Worm (Caenorhabditis elegans) whole organism, L4 larva: ENCODE data around the gene H03G16.7.

Experiments used
- R02D3.7 ChIP-seq: fragments of 150-350 bp; sonication (generic microtip); optimal IDR thresholded peaks from 3 replicates; lab custom pipeline; 2014; ENCODE audit warnings: missing biosample characterization, missing genetic modification characterization
- ama-1 ChIP-seq: fragments of 150-350 bp; optimal IDR thresholded peaks from 2 replicates; lab custom pipeline; 2014; ENCODE audit warnings: inconsistent platforms, mixed read lengths
- fkh-10 ChIP-seq: fragments of 150-350 bp; optimal IDR thresholded peaks from 2 replicates; lab custom pipeline; 2014; ENCODE audit warnings: missing biosample characterization, missing genetic modification reagents, missing genetic modification characterization
- jun-1 ChIP-seq: fragments of 150-350 bp; optimal IDR thresholded peaks from 2 replicates; lab custom pipeline; 2014; ENCODE audit warnings: missing biosample characterization, missing genetic modification reagents, missing genetic modification characterization
- lin-13 ChIP-seq: fragments of 150-350 bp; optimal IDR thresholded peaks from 2 replicates; lab custom pipeline; 2014; ENCODE audit warnings: missing biosample characterization, missing genetic modification reagents, missing genetic modification characterization
- mdt-29 ChIP-seq: fragments of 200-800 bp; sonication (Bioruptor generic); IDR thresholded peaks from 2 replicates; pipeline ENCODE4 v1.3.6; 2022; ENCODE audit warnings: missing genetic modification reagents, missing genetic modification characterization, missing compliant biosample characterization
- nhr-237 ChIP-seq: sonication (generic microtip); optimal IDR thresholded peaks from 2 replicates; lab custom pipeline; 2017; ENCODE audit warnings: missing biosample characterization, missing genetic modification characterization
- nhr-77 ChIP-seq: fragments of 150-350 bp; optimal IDR thresholded peaks from 2 replicates; lab custom pipeline; 2014; ENCODE audit warnings: missing biosample characterization, missing genetic modification characterization
- pha-4 ChIP-seq, 2 experiments: fragments of 150-350 bp in 1 of 2; fragments of 200-800 bp in 1 of 2; sonication (Bioruptor generic) in 1 of 2; IDR thresholded peaks in 1 of 2; optimal IDR thresholded peaks in 1 of 2; 2 replicates each; pipeline versions ENCODE4 v1.3.6 to Lab custom; 2014 to 2022; ENCODE audit warnings: missing genetic modification characterization in 2 of 2, missing genetic modification reagents in 2 of 2, missing biosample characterization in 1 of 2, missing compliant biosample characterization in 1 of 2
- snpc-4 ChIP-seq: fragments of 150-350 bp; optimal IDR thresholded peaks from 2 replicates; lab custom pipeline; 2014; ENCODE audit warnings: missing biosample characterization, missing genetic modification characterization
- zip-2 ChIP-seq: fragments of 150-350 bp; optimal IDR thresholded peaks from 2 replicates; lab custom pipeline; 2014; ENCODE audit warnings: missing biosample characterization, missing genetic modification characterization
- ztf-11 ChIP-seq: fragments of 150-350 bp; optimal IDR thresholded peaks from 2 replicates; lab custom pipeline; 2014; ENCODE audit warnings: missing biosample characterization, missing genetic modification characterization

- no peak for TF ChIP-seq mdt-29 (GFP tag; lab: Robert Waterston, UW)
- TF ChIP-seq zip-2 (tag; lab: Kevin White, UChicago): no peak
- no peak for TF ChIP-seq ztf-11 (tag; lab: Kevin White, UChicago)
- no peak for TF ChIP-seq jun-1
- no peak for TF ChIP-seq R02D3.7 (tag; lab: Kevin White, UChicago)
- TF ChIP-seq nhr-77 (tag; lab: Kevin White, UChicago): no peak
- TF ChIP-seq snpc-4 (tag; lab: Kevin White, UChicago): no peak
- TF ChIP-seq nhr-237 (tag; lab: Kevin White, UChicago): no peak
- no peak for TF ChIP-seq lin-13
- no peak for TF ChIP-seq fkh-10 (GFP tag; lab: Kevin White, UChicago)
- no peak for TF ChIP-seq pha-4 (GFP tag; IDR thresholded peaks at IDR 0.05; lab: Robert Waterston, UW)
- no peak for TF ChIP-seq pha-4 (tag; optimal IDR thresholded peaks at IDR 0.05; lab: Kevin White, UChicago)
- no peak for TF ChIP-seq ama-1 (lab: Kevin White, UChicago)
These were observed 8.3 kb downstream of the H03G16.7 start for ce11 chrX:15047541-15047940.
